Fruit fly (Drosophila melanogaster): ENCODE results near the gene CG12795.

Gene CG12795

DNA sequence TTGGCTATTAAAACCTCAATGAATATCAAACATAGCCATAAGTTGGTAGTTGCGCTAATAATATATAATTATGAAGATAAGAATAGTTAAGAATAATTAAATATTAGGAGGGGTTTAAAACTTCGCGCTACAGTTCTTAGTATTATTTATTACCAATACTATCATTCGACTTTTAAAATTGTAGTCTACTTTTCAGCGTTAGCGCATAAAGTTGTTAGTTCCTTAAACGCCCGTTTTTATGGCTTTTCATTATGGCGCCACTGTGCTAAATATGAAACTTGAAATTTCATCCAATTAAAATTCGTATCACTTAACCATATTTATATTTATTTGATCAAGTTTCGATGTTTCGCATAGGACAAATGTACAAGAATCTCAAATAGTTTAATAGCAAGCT lies 28.2 kb downstream of the CG12795 start (continued):
- TF ChIP-seq CG10267 (tag; optimal IDR thresholded peaks at IDR 0.05) = peak; percentile 82
- no peak for TF ChIP-seq CG6813 (GFP tag; optimal IDR thresholded peaks at IDR 0.05)
- no peak for TF ChIP-seq CG10321 (GFP tag; IDR thresholded peaks at IDR 0.05)
- no peak for TF ChIP-seq corto (GFP tag; optimal IDR thresholded peaks at IDR 0.05)
- 0 out of 2 replicates have a peak, but pooled peaks have one; percentile 11 for TF ChIP-seq vvl (GFP tag; IDR thresholded peaks at IDR 0.05)
- TF ChIP-seq chn (GFP tag; optimal IDR thresholded peaks at IDR 0.05) = no peak
- TF ChIP-seq pzg (GFP tag; optimal IDR thresholded peaks at IDR 0.05) = no peak

DNA sequence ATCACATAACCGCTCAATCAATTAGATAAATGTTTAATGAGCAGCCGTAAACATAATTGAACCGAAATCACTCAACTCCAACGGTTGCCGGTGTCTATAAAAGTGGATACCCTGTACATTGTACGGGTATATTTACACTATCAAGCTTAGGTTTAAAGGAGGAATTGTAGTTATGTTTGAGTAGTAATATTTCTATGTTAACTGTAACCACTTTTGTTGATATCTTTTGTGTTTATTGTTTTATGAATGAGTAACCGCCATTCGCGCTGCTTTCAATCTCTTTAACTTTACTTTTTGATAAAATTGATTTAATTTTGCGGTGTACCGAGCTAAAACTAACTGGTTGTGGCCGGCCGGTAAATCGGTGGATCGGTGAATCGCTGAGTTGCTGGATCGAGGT lies 29.8 kb downstream of the CG12795 start:
- no peak for TF ChIP-seq CG10209 (GFP tag; optimal IDR thresholded peaks at IDR 0.05)
- TF ChIP-seq Drgx (GFP tag; IDR thresholded peaks at IDR 0.05) = peak; percentile 80

DNA sequence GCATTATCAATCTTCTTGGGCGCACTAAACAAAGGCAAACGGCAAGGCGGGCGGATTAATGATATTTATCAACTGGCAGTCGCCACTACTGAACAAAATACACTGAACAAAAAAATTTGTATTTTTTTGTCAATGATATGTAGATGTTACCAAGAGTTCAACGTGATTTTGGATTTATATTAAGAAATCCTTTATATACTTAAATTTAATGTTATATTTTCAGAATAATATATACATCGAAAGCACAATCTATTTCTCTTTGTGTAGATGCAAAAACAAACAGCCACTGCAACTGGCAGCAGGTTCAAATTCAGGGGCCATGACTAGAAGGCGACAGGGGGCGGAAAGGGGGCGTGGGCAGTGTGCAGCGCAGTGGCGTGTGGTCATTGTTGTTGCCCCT lies 30.4 kb downstream of the CG12795 start:
- TF ChIP-seq CoRest (tag; optimal IDR thresholded peaks at IDR 0.05) (peak; percentile 10), sens (GFP tag) (peak; percentile 1), prd (optimal IDR thresholded peaks at IDR 0.05) (no peak), prd (GFP tag; IDR thresholded peaks at IDR 0.05) (peak; percentile 39; the same call in 1 of the 3 replicates), danr (GFP tag; IDR thresholded peaks at IDR 0.05) (no peak), E2f2 (GFP tag; IDR thresholded peaks at IDR 0.05) (no peak), abd-A (tag; optimal IDR thresholded peaks at IDR 0.05) (no peak), lilli (GFP tag; optimal IDR thresholded peaks at IDR 0.05) (no peak), CG11456 (GFP tag; IDR thresholded peaks at IDR 0.05) (0 out of 3 replicates have a peak, but pooled peaks have one; percentile 15), Six4 (GFP tag; optimal IDR thresholded peaks at IDR 0.05) (no peak), CG3995 (GFP tag; optimal IDR thresholded peaks at IDR 0.05) (no peak), nmo (GFP tag; optimal IDR thresholded peaks at IDR 0.05) (peak; percentile 30), CG13424 (tag; optimal IDR thresholded peaks at IDR 0.05) (peak; percentile 22), CG9727 (GFP tag; optimal IDR thresholded peaks at IDR 0.05) (no peak), vvl (GFP tag; IDR thresholded peaks at IDR 0.05) (peak; percentile 45; the same call in 1 of the 2 replicates), Adf1 (GFP tag; IDR thresholded peaks at IDR 0.05) (no peak), CHES-1-like (GFP tag; optimal IDR thresholded peaks at IDR 0.05) (no peak), dmrt11E (tag; optimal IDR thresholded peaks at IDR 0.05) (peak; percentile 42), CG33213 (GFP tag; optimal IDR thresholded peaks at IDR 0.05) (no peak), bcd (GFP tag; optimal IDR thresholded peaks at IDR 0.05) (peak; percentile 0), emc (GFP tag; optimal IDR thresholded peaks at IDR 0.05) (no peak), az2 (GFP tag; optimal IDR thresholded peaks at IDR 0.05) (no peak), CG8944 (GFP tag; optimal IDR thresholded peaks at IDR 0.05) (no peak), fd96Cb (tag; optimal IDR thresholded peaks at IDR 0.05) (peak; percentile 32), MBD-R2 (GFP tag; IDR thresholded peaks at IDR 0.05) (no peak), Usf (GFP tag; optimal IDR thresholded peaks at IDR 0.05) (no peak), cad (GFP tag; optimal IDR thresholded peaks at IDR 0.05) (no peak), slp2 (GFP tag; optimal IDR thresholded peaks at IDR 0.05) (no peak), ase (GFP tag; IDR thresholded peaks at IDR 0.05) (0 out of 3 replicates have a peak, but pooled peaks have one; percentile 32), hkb (optimal IDR thresholded peaks at IDR 0.05) (no peak), hkb (GFP tag; IDR thresholded peaks at IDR 0.05) (0 out of 2 replicates have a peak, but pooled peaks have one; percentile 16), Blimp-1 (GFP tag; optimal IDR thresholded peaks at IDR 0.05) (peak; percentile 32), Xrp1 (GFP tag; IDR thresholded peaks at IDR 0.05) (peak; percentile 35; the same call in 1 of the 2 replicates), gem (tag; optimal IDR thresholded peaks at IDR 0.05) (peak; percentile 55), Hand (GFP tag; optimal IDR thresholded peaks at IDR 0.05) (no peak), trem (tag; optimal IDR thresholded peaks at IDR 0.05) (peak; percentile 10), tgo (GFP tag; IDR thresholded peaks at IDR 0.05) (no peak), B-H1 (GFP tag; IDR thresholded peaks at IDR 0.05) (no peak), Oli (tag; optimal IDR thresholded peaks at IDR 0.05) (peak; percentile 26), Asciz (GFP tag; optimal IDR thresholded peaks at IDR 0.05) (no peak), Sox102F (GFP tag; optimal IDR thresholded peaks at IDR 0.05) (peak; percentile 47)
